Worm (Caenorhabditis elegans): ENCODE data around the gene W10D9.3.

ce11 chrII:508603-509002 is 47.9 kb upstream of the W10D9.3 start:
- no peak for TF ChIP-seq nhr-25 (tag; optimal IDR thresholded peaks at IDR 0.05)
- TF ChIP-seq snpc-4 (tag; optimal IDR thresholded peaks at IDR 0.05), result no peak
- TF ChIP-seq zag-1 (tag; optimal IDR thresholded peaks at IDR 0.05), result no peak
- no peak for TF ChIP-seq nhr-77 (tag; optimal IDR thresholded peaks at IDR 0.05)
- no peak for TF ChIP-seq fos-1 (tag; optimal IDR thresholded peaks at IDR 0.05)
- TF ChIP-seq Y55F3AM.14 (GFP tag; optimal IDR thresholded peaks at IDR 0.05), result no peak
- no peak for TF ChIP-seq skn-1 (tag; optimal IDR thresholded peaks at IDR 0.05)
- no peak for TF ChIP-seq lin-11 (tag; optimal IDR thresholded peaks at IDR 0.05)
- TF ChIP-seq C34F6.9 (tag; optimal IDR thresholded peaks at IDR 0.05), result no peak
- no peak for TF ChIP-seq unc-39 (tag; optimal IDR thresholded peaks at IDR 0.05)
- TF ChIP-seq peb-1 (tag; optimal IDR thresholded peaks at IDR 0.05), result no peak
- no peak for TF ChIP-seq elt-3 (tag; optimal IDR thresholded peaks at IDR 0.05)
- no peak for TF ChIP-seq sma-3 (GFP tag; optimal IDR thresholded peaks at IDR 0.05)
